Fruit fly (Drosophila melanogaster): ENCODE results near the gene CG32712.

- TF ChIP-seq GATAd (GFP tag; optimal IDR thresholded peaks at IDR 0.05) (no peak), Myc (optimal IDR thresholded peaks at IDR 0.05) (no peak), Mio (GFP tag; optimal IDR thresholded peaks at IDR 0.05) (no peak), usp (GFP tag; optimal IDR thresholded peaks at IDR 0.05) (no peak), CG32264 (GFP tag; optimal IDR thresholded peaks at IDR 0.05) (no peak), rgr (GFP tag; optimal IDR thresholded peaks at IDR 0.05) (no peak), Dif (GFP tag; optimal IDR thresholded peaks at IDR 0.05; ENCODE audit: partially characterized antibody) (no peak)
These were observed 27.1 kb upstream of the CG32712 start, which contains the start of gene CG15347 for dm6 chrX:8460686-8461085.

Measured in whole organism, wandering third instar larva.